Fruit fly (Drosophila melanogaster): ENCODE results near the gene Glyp.

Glyp gene

DNA sequence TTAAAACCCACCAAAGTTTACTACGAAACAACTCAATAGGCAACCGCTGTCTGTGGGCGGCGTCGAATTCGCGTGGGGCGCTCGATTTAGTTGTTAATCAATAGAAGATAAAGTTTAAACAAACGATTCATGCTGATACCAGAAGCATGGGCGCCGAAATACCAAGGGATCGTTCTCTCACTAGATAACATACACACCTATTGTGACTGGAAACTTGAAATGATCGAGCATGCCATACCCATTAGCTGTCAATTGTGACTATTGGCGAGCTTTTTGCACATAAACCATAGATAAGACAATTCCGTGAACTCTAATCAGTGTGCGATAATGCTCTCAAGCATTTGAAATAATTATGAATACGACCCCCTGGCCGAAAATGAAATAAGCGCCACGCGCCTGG lies 48.8 kb downstream of the Glyp start (continued):
- TF ChIP-seq Meics (GFP tag; optimal IDR thresholded peaks at IDR 0.05) (peak; percentile 80), Vsx1 (GFP tag; optimal IDR thresholded peaks at IDR 0.05) (peak; percentile 8), NFAT (GFP tag; IDR thresholded peaks at IDR 0.05) (peak; percentile 34; the same call in 1 of the 2 replicates), HLH4C (GFP tag; IDR thresholded peaks at IDR 0.05; ENCODE audit: partially characterized antibody) (no peak), gro (GFP tag; optimal IDR thresholded peaks at IDR 0.05) (peak; percentile 90), Antp (GFP tag; optimal IDR thresholded peaks at IDR 0.05) (peak; percentile 90), Tbp (GFP tag; optimal IDR thresholded peaks at IDR 0.05) (no peak), sqz (GFP tag; optimal IDR thresholded peaks at IDR 0.05) (no peak), CG7271 (tag; optimal IDR thresholded peaks at IDR 0.05) (no peak), bsh (GFP tag; optimal IDR thresholded peaks at IDR 0.05) (peak in 1 of 2 experiments; percentile 57), CG16813 (GFP tag; IDR thresholded peaks at IDR 0.05; ENCODE audit: partially characterized antibody) (no peak), CG30431 (GFP tag; optimal IDR thresholded peaks at IDR 0.05) (peak; percentile 44), CG4328 (GFP tag; optimal IDR thresholded peaks at IDR 0.05) (peak; percentile 23), CG3163 (GFP tag; optimal IDR thresholded peaks at IDR 0.05) (peak; percentile 45), Doc2 (GFP tag; IDR thresholded peaks at IDR 0.05) (0 out of 2 replicates have a peak, but pooled peaks have one; percentile 23), CG12391 (tag; optimal IDR thresholded peaks at IDR 0.05) (peak; percentile 59), CG15073 (GFP tag; optimal IDR thresholded peaks at IDR 0.05) (no peak), wor (GFP tag; IDR thresholded peaks at IDR 0.05) (peak; percentile 62), CG10959 (GFP tag; IDR thresholded peaks at IDR 0.05) (no peak; the same call in 1 of the 2 replicates), Opbp (GFP tag; IDR thresholded peaks at IDR 0.05; ENCODE audit: partially characterized antibody) (no peak), CG31365 (tag; optimal IDR thresholded peaks at IDR 0.05) (peak; percentile 45), Nf-YC (tag; optimal IDR thresholded peaks at IDR 0.05) (peak; percentile 2), hkb (optimal IDR thresholded peaks at IDR 0.05) (no peak), hkb (GFP tag; IDR thresholded peaks at IDR 0.05) (peak; percentile 73), dm (GFP tag; optimal IDR thresholded peaks at IDR 0.05) (peak; percentile 28), pum (GFP tag; optimal IDR thresholded peaks at IDR 0.05) (peak; percentile 76), CkIIα-i1 (GFP tag; IDR thresholded peaks at IDR 0.05) (no peak), bigmax (GFP tag; optimal IDR thresholded peaks at IDR 0.05) (no peak), Rfx (GFP tag; IDR thresholded peaks at IDR 0.05) (peak; percentile 86), Nf-YB (GFP tag; optimal IDR thresholded peaks at IDR 0.05) (peak; percentile 46), CG5953 (GFP tag; IDR thresholded peaks at IDR 0.05) (peak; percentile 68; the same call in 1 of the 2 replicates), ftz-f1 (GFP tag; optimal IDR thresholded peaks at IDR 0.05) (no peak), CG2889 (GFP tag; IDR thresholded peaks at IDR 0.05) (no peak), Sin3A (optimal IDR thresholded peaks at IDR 0.05) (no peak), cad (GFP tag; optimal IDR thresholded peaks at IDR 0.05) (no peak), NfI (GFP tag; optimal IDR thresholded peaks at IDR 0.05) (peak; percentile 74), Max (GFP tag; optimal IDR thresholded peaks at IDR 0.05) (peak; percentile 7), al (GFP tag; IDR thresholded peaks at IDR 0.05) (peak; percentile 88), ham (GFP tag; IDR thresholded peaks at IDR 0.05) (peak; percentile 69; the same call in 1 of the 2 replicates), Oli (tag; optimal IDR thresholded peaks at IDR 0.05) (peak; percentile 84), lab (GFP tag; optimal IDR thresholded peaks at IDR 0.05) (peak; percentile 89), lilli (GFP tag; optimal IDR thresholded peaks at IDR 0.05) (peak; percentile 85), CG33213 (GFP tag; optimal IDR thresholded peaks at IDR 0.05) (peak; percentile 24), bbx (GFP tag; IDR thresholded peaks at IDR 0.05; ENCODE audit: partially characterized antibody) (no peak), HLHmδ (GFP tag; optimal IDR thresholded peaks at IDR 0.05) (no peak), CG2116 (GFP tag; optimal IDR thresholded peaks at IDR 0.05) (no peak), crc (GFP tag; optimal IDR thresholded peaks at IDR 0.05) (peak; percentile 24), crol (GFP tag; IDR thresholded peaks at IDR 0.05) (no peak), Xbp1 (GFP tag; optimal IDR thresholded peaks at IDR 0.05) (peak; percentile 82), lov (optimal IDR thresholded peaks at IDR 0.05) (no peak), lov (GFP tag; IDR thresholded peaks at IDR 0.05) (no peak), D19B (GFP tag; optimal IDR thresholded peaks at IDR 0.05) (peak; percentile 97)
